Worm (Caenorhabditis elegans): ENCODE results near the gene hsp-25.

hsp-25 gene

DNA sequence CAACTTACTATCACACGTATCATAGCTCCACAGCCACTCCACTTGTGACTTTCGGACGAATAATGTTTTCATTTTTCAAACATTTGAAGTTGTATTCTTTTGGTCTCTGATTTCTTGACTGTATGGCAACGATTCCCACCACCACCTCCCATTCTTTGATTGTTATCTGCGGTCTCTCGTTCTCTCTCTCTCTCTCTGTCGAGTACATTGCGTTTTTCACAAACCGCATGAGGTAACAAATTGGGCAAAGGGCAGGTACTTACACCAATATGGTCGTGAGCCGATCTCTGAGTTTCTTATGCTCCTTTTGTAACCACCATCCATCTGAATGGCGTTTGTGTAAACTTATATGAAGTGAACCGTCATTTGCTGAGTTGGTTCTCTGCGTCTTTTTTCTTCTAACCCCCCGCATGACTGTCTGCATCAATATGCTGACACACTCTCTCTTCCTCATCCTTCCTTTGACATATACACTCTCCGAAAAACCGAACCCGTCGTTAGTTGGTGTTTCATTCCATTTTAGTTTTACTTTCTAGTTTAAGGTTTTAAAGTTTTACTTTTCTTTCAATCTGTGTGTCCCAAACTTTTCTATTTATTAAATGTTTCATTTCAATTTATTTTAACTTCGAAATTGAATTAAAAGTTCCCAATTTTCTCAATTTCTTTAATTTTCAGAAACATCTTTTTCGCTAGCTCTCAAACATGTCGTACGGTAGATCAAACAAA lies 18.3 kb upstream of the hsp-25 start, which contains the start of gene gln-1 (continued):
- no peak for TF ChIP-seq lir-1 (GFP tag; conservative IDR thresholded peaks at IDR 0.05)
- TF ChIP-seq lin-26 (GFP tag; IDR thresholded peaks at IDR 0.05) = no peak
- TF ChIP-seq zim-3 (tag; optimal IDR thresholded peaks at IDR 0.05) = no peak
- no peak for TF ChIP-seq nhr-120 (GFP tag; IDR thresholded peaks at IDR 0.05)
- no peak for TF ChIP-seq Y67H2A.10 (GFP tag; conservative IDR thresholded peaks at IDR 0.05)
- no peak for TF ChIP-seq aptf-2 (GFP tag; conservative IDR thresholded peaks at IDR 0.05)
- no peak for TF ChIP-seq hlh-26 (GFP tag; conservative IDR thresholded peaks at IDR 0.05)
- TF ChIP-seq C06A6.2 (GFP tag; conservative IDR thresholded peaks at IDR 0.05) = no peak
- no peak for TF ChIP-seq sea-2 (GFP tag; IDR thresholded peaks at IDR 0.05)
- no peak for TF ChIP-seq tlf-1 (GFP tag; optimal IDR thresholded peaks at IDR 0.05)
- TF ChIP-seq efl-1 (GFP tag; optimal IDR thresholded peaks at IDR 0.05) = no peak
- TF ChIP-seq lin-40 (tag; optimal IDR thresholded peaks at IDR 0.05) = no peak
- no peak for TF ChIP-seq bed-2 (GFP tag; IDR thresholded peaks at IDR 0.05)
- no peak for TF ChIP-seq snpc-1.3 (tag; optimal IDR thresholded peaks at IDR 0.05; ENCODE audit: insufficient read depth)
- no peak for TF ChIP-seq sdz-38 (tag; optimal IDR thresholded peaks at IDR 0.05)
- TF ChIP-seq nhr-90 (tag; optimal IDR thresholded peaks at IDR 0.05) = peak; percentile 35
- TF ChIP-seq madf-3 (GFP tag; IDR thresholded peaks at IDR 0.05) = no peak
- no peak for TF ChIP-seq F37B4.10 (GFP tag; IDR thresholded peaks at IDR 0.05)
- no peak for TF ChIP-seq C17E4.6 (GFP tag; IDR thresholded peaks at IDR 0.05)
- TF ChIP-seq tbx-9 (tag; optimal IDR thresholded peaks at IDR 0.05; ENCODE audit: borderline replicate concordance) = no peak

DNA sequence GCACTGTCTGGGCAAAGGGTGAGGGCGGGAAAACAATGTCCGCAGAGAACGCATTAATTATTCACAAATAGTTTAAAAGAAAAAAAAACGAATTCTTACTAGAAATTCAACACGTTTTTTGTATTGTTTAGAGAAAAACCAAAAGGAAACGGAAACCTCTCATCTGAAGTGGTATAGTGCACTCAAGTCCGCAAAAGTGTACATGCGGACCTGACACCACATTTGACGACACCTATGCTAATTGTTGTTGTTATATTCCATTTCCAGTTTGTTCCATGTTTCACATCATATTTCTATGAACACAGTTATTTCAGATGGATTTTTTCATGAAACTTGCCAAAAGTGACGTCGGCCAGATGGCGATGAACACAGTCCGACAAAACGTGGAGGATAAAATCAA lies 13.3 kb upstream of the hsp-25 start, which contains the start of gene C45B2.6:
C45B2.6 (plus strand) TSS at position 136 of the 400 bp plus-strand sequence.
- TF ChIP-seq hmg-1.2 (GFP tag; IDR thresholded peaks at IDR 0.05) = 0 out of 2 replicates have a peak, but pooled peaks have one; percentile 9
- TF ChIP-seq Y53F4B.3 (GFP tag; IDR thresholded peaks at IDR 0.05) = no peak
- TF ChIP-seq ceh-27 (GFP tag; optimal IDR thresholded peaks at IDR 0.05) = peak; percentile 28

DNA sequence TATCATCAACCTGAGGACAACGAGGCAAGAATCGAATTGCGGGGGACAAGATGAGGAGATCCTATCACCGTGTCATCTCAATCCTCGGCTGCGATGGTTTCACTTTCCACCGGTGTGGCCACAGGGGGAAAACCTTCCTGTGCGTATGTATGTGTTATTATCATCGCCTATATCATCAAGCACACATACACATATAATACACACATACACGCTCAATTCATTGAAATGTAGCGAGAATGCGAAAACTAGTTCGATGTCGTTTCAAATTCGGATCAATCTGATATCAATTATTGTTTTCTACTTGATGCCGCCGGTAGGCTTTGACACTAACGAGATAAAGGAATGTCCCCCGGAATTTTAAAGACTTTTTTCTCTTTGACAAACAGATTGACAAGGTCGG lies 11.4 kb upstream of the hsp-25 start:
- TF ChIP-seq snpc-4 (GFP tag; optimal IDR thresholded peaks at IDR 0.05) (no peak), snpc-4 (tag; optimal IDR thresholded peaks at IDR 0.05) (no peak), B0019.2 (GFP tag; conservative IDR thresholded peaks at IDR 0.05) (no peak), F33H1.4 (GFP tag; IDR thresholded peaks at IDR 0.05) (no peak), hrde-1 (tag; optimal IDR thresholded peaks at IDR 0.05; ENCODE audit: borderline replicate concordance) (no peak), T26A5.8 (tag; optimal IDR thresholded peaks at IDR 0.05) (no peak)

DNA sequence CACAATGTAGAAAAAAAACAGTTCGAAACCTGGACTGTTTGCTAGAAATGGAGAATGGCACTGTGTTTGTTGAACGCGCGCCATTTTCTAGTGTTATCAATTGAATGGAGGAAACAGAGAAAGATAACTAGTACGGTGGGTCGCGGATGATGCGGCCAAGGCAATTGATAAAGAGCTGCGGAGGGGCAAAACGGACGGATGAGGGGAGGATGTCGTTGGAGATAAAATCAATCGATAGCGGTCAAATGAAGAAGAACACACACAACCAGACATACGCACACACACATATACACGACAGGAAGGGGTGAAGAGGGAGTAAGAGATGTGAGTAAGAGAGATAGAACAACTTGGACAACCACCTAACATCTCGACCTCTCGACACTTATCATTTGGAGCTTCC lies 10.6 kb upstream of the hsp-25 start:
- TF ChIP-seq F57A8.1 (GFP tag; optimal IDR thresholded peaks at IDR 0.05) (no peak), snpc-1.3 (tag; optimal IDR thresholded peaks at IDR 0.05; ENCODE audit: insufficient read depth) (no peak), nhr-80 (tag; optimal IDR thresholded peaks at IDR 0.05) (peak; percentile 43), chd-7 (tag; optimal IDR thresholded peaks at IDR 0.05) (no peak)

DNA sequence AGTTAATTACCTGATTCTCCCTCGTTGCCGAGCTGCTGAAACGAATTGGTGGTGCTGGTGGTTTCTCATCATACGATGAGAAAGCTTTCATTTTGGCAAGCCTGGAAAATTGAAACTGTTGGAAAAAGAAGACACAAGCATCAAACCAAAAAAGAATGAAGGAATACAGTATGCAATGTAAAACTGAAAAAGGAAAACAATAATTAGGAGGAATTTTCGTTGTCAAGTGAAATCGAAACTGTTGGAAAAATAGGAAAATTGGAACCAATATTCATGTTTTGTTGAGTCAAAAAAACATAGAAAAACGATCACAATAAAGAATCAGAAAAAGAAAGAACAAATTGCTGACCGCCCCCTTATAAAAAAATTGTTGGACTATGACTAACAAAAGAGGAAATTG lies 9.1 kb upstream of the hsp-25 start, which contains the start of gene pak-1:
pak-1 (minus strand) TSS at position 101 of the 400 bp plus-strand sequence.
- no peak for TF ChIP-seq nfya-1 (tag; optimal IDR thresholded peaks at IDR 0.05; ENCODE audit: borderline replicate concordance, insufficient read depth)
- no peak for TF ChIP-seq sea-2 (GFP tag; IDR thresholded peaks at IDR 0.05)
- no peak for TF ChIP-seq D2030.7 (GFP tag; IDR thresholded peaks at IDR 0.05)
- TF ChIP-seq F39B2.1 (GFP tag; IDR thresholded peaks at IDR 0.05) = no peak
- no peak for TF ChIP-seq ztf-28 (GFP tag; IDR thresholded peaks at IDR 0.05)
- no peak for TF ChIP-seq rcor-1 (GFP tag; IDR thresholded peaks at IDR 0.05)
- TF ChIP-seq athp-1 (tag; optimal IDR thresholded peaks at IDR 0.05) = no peak
- no peak for TF ChIP-seq ets-4 (GFP tag; optimal IDR thresholded peaks at IDR 0.05)
- TF ChIP-seq unc-62 (GFP tag; optimal IDR thresholded peaks at IDR 0.05) = no peak
- TF ChIP-seq ccch-3 (GFP tag; optimal IDR thresholded peaks at IDR 0.05) = no peak
- no peak for TF ChIP-seq ztf-25 (GFP tag; IDR thresholded peaks at IDR 0.05)
- no peak for TF ChIP-seq bed-1 (GFP tag; IDR thresholded peaks at IDR 0.05)
- TF ChIP-seq aptf-3 (GFP tag; IDR thresholded peaks at IDR 0.05) = no peak
